Worm (Caenorhabditis elegans) whole organism, L4 larva: Measurements from ENCODE around the gene ckb-4.
"Not testable (repeated sequence)": the region's sequence is repeated elsewhere in the genome, so short reads cannot be mapped to it uniquely, and the experiment has no call there.

Experiments
- ZK546.5 ChIP-seq, 2 experiments: sonication (generic microtip); optimal IDR thresholded peaks; 2 replicates each; lab custom pipeline; 2017; ENCODE audit warnings: missing biosample characterization in 2 of 2, missing genetic modification characterization in 2 of 2
- aly-2 ChIP-seq: sonication (generic microtip); optimal IDR thresholded peaks from 2 replicates; lab custom pipeline; 2018; ENCODE audit warnings: missing biosample characterization, missing genetic modification characterization
- attf-4 ChIP-seq: sonication (generic microtip); optimal IDR thresholded peaks from 3 replicates; lab custom pipeline; 2017; ENCODE audit warnings: missing biosample characterization, missing genetic modification characterization
- ces-1 ChIP-seq: fragments of 150-350 bp; sonication (generic microtip); optimal IDR thresholded peaks from 4 replicates; lab custom pipeline; 2014; ENCODE audit warnings: missing biosample characterization, missing genetic modification reagents, missing genetic modification characterization
- fkh-10 ChIP-seq: fragments of 150-350 bp; optimal IDR thresholded peaks from 2 replicates; lab custom pipeline; 2014; ENCODE audit warnings: missing biosample characterization, missing genetic modification reagents, missing genetic modification characterization
- mep-1 ChIP-seq: fragments of 150-350 bp; sonication (generic microtip); optimal IDR thresholded peaks from 3 replicates; lab custom pipeline; 2014; ENCODE audit warnings: missing biosample characterization, missing genetic modification characterization
- nhr-10 ChIP-seq: fragments of 150-350 bp; optimal IDR thresholded peaks from 2 replicates; lab custom pipeline; 2014; ENCODE audit warnings: missing biosample characterization, missing genetic modification characterization
- nhr-77 ChIP-seq: fragments of 150-350 bp; optimal IDR thresholded peaks from 2 replicates; lab custom pipeline; 2014; ENCODE audit warnings: missing biosample characterization, missing genetic modification characterization
- snpc-4 ChIP-seq: fragments of 150-350 bp; optimal IDR thresholded peaks from 2 replicates; lab custom pipeline; 2014; ENCODE audit warnings: missing biosample characterization, missing genetic modification characterization
- unc-130 ChIP-seq: sonication (generic microtip); optimal IDR thresholded peaks from 2 replicates; lab custom pipeline; 2016; ENCODE audit warnings: missing genetic modification reagents, missing genetic modification characterization, missing compliant biosample characterization
- unc-39 ChIP-seq: sonication (generic microtip); optimal IDR thresholded peaks from 2 replicates; lab custom pipeline; 2017; ENCODE audit warnings: missing biosample characterization, missing genetic modification characterization

DNA sequence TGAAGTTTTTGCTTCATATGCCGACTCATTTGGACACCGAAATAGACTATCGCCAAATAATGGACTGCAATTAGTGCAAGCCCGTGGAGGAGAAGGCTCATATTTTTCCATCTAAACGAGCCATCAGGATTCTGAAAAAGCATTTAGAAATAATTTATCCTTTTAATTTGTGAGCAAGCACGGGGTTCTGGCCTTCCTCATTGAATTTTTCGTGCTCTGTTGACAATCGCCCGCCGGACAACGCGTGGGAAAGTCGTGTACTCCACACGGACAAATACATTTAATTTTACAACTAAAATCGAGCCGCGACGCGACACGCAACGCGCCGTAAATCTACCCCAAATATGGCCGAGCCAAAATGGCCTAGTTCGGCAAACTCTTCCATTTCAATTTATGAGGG is 35.2 kb upstream of the ckb-4 start, which contains the start of gene F22F7.12:
- not testable (repeated sequence) for TF ChIP-seq mep-1 (tag; lab: Kevin White, UChicago); ces-1 (GFP tag; lab: Kevin White, UChicago); nhr-10 (tag; lab: Kevin White, UChicago); unc-130 (GFP tag; lab: Kevin White, UChicago); snpc-4 (tag; lab: Kevin White, UChicago); ZK546.5 (tag; optimal IDR thresholded peaks at IDR 0.05; lab: Kevin White, UChicago); nhr-77; aly-2 (tag; lab: Kevin White, UChicago); fkh-10; attf-4 (tag; lab: Kevin White, UChicago); unc-39 (tag; lab: Kevin White, UChicago)
